Worm (Caenorhabditis elegans): ENCODE measurements around the gene R04B3.3.

ce11 chrX:2452297-2452696, 23.5 kb downstream of the R04B3.3 start:
- TF ChIP-seq nhr-76 (tag; optimal IDR thresholded peaks at IDR 0.05), result no peak
- no peak for TF ChIP-seq mdl-1 (tag; optimal IDR thresholded peaks at IDR 0.05)
- no peak for TF ChIP-seq ceh-28 (tag; optimal IDR thresholded peaks at IDR 0.05)
- no peak for TF ChIP-seq nfya-1 (tag; optimal IDR thresholded peaks at IDR 0.05; ENCODE audit: insufficient read depth)
- TF ChIP-seq ceh-9 (tag; optimal IDR thresholded peaks at IDR 0.05), result no peak
- TF ChIP-seq lin-15B (tag; optimal IDR thresholded peaks at IDR 0.05), result no peak

Measured in whole organism, L3 larva.